Worm (Caenorhabditis elegans): ENCODE data around the gene plp-1.

DNA sequence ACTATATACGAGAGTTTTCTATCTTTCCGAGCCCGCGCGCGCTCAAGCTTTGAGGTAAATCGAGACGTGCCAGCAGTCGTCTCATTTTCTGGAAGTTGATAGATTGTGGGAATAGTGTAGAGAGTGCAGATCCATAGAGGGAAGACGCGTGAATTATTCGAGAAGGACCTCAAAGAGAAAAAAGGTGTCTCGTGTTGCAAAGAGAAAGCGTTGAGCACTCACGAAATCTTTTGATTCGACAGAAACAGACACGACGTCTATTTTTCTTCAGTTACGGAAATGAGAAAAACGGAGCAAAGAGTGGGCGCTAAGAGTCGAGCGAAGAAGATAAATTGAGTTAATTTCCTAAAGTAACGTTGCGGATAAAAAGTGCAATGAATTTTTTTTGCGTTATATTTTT, 9.3 kb upstream of the plp-1 start:
- TF ChIP-seq die-1 (tag; optimal IDR thresholded peaks at IDR 0.05) (no peak), ekl-4 (GFP tag; IDR thresholded peaks at IDR 0.05) (no peak), unc-62 (GFP tag; optimal IDR thresholded peaks at IDR 0.05) (no peak), lin-40 (tag; optimal IDR thresholded peaks at IDR 0.05) (no peak), fkh-3 (tag; optimal IDR thresholded peaks at IDR 0.05) (no peak), nhr-90 (tag; optimal IDR thresholded peaks at IDR 0.05) (no peak), aptf-3 (GFP tag; IDR thresholded peaks at IDR 0.05) (no peak), ztf-6 (GFP tag; IDR thresholded peaks at IDR 0.05) (no peak)

All from whole organism, young adult.